Fruit fly (Drosophila melanogaster) ovary, adult (tissue): ENCODE measurements around the gene CG13258.

Experiments used
- CG17801 ChIP-seq: fragments of 200-800 bp; optimal IDR thresholded peaks from 2 replicates; lab custom pipeline; 2019; ENCODE audit warnings: missing biosample characterization, mild to moderate bottlenecking, missing genetic modification characterization, moderate library complexity; ENCODE audit not compliant: partially characterized antibody

CG13258 gene

dm6 chr2L:16273439-16273838, 19.4 kb downstream of the CG13258 start:
- TF ChIP-seq CG17801 (GFP tag; lab: Kevin White, UChicago) = peak; percentile 35

dm6 chr2L:16272730-16273129, 20.1 kb downstream of the CG13258 start:
- TF ChIP-seq CG17801 (GFP tag; lab: Kevin White, UChicago) = no peak

dm6 chr2L:16271486-16271806, 21.4 kb downstream of the CG13258 start:
- no peak for TF ChIP-seq CG17801 (GFP tag; lab: Kevin White, UChicago)

dm6 chr2L:16270667-16271485, 21.9 kb downstream of the CG13258 start:
- TF ChIP-seq CG17801 (GFP tag; lab: Kevin White, UChicago) = peak; percentile 43

dm6 chr2L:16269232-16270134, 23.3 kb downstream of the CG13258 start:
- TF ChIP-seq CG17801 (GFP tag; lab: Kevin White, UChicago) = peak; percentile 90

dm6 chr2L:16268869-16269231, 24.0 kb downstream of the CG13258 start:
- no peak for TF ChIP-seq CG17801 (GFP tag; lab: Kevin White, UChicago)

- TF ChIP-seq CG17801 (GFP tag; lab: Kevin White, UChicago) = peak; percentile 65
Observed at dm6 chr2L:16268107-16268539, 24.7 kb downstream of the CG13258 start.

- no peak for TF ChIP-seq CG17801 (GFP tag; lab: Kevin White, UChicago)
Observed at dm6 chr2L:16267159-16268065, 25.4 kb downstream of the CG13258 start.

dm6 chr2L:16263723-16264122, 29.1 kb downstream of the CG13258 start:
- TF ChIP-seq CG17801 (GFP tag; lab: Kevin White, UChicago) = no peak

dm6 chr2L:16261576-16262217, 31.1 kb downstream of the CG13258 start, which contains the start of the genes twe and CG4935:
twe (minus strand) TSS chr2L:16261877.
CG4935 (plus strand) TSS chr2L:16262141.
- TF ChIP-seq CG17801 (GFP tag; lab: Kevin White, UChicago) = no peak

- TF ChIP-seq CG17801 (GFP tag; lab: Kevin White, UChicago) = peak; percentile 97
Observed at dm6 chr2L:16257227-16258071, 35.4 kb downstream of the CG13258 start, which contains the start of the genes PRL-1 and EndoGI. PRL-1 (minus strand) TSS chr2L:16257606. EndoGI (plus strand) TSS chr2L:16257688.

dm6 chr2L:16256118-16256435, 36.7 kb downstream of the CG13258 start:
- TF ChIP-seq CG17801 (GFP tag; lab: Kevin White, UChicago) = no peak
